Fruit fly (Drosophila melanogaster): ENCODE data around the gene CG14062.

Gene CG14062

dm6 chr3R:28634981-28635930 lies 7.4 kb downstream of the CG14062 start, which contains the start of gene CG10011:
Gene CG10011 (minus strand): TSS chr3R:28635099.
- no peak for TF ChIP-seq noc (tag; optimal IDR thresholded peaks at IDR 0.05)

DNA sequence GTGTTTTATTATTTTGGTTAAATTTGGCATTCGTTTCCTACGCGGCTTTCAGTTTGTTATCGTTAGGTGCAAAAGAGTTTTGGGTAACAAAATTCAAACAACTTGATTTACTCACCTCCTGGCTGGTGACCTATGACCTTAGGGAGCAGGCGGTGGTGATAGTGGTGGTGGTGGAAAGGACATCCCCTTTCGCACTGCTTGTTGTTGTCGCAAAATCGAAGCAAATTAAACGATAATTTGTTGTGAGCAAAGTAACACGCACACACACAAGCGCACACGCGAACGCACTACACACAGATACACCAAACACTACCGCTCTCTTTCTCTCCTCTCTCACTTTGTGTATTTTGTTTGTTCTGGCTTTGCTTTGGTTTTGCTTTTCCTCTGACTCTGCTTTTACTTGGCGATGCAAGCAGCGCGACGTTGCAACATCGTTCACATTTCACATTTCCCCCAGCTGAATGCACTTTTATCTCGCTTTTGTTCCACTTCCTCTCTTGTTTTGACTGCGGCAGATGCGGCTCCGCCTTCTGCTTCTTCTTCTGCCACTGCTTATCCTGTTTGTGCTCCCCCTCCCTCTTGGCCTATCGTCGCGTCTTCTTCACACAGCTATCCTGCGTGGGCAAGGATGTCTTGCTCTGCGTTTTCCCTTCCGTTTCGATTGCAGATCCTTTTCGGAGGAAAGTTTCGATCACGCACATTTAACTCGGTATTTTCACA lies 8.3 kb downstream of the CG14062 start:
- TF ChIP-seq noc (tag; optimal IDR thresholded peaks at IDR 0.05), result no peak

DNA sequence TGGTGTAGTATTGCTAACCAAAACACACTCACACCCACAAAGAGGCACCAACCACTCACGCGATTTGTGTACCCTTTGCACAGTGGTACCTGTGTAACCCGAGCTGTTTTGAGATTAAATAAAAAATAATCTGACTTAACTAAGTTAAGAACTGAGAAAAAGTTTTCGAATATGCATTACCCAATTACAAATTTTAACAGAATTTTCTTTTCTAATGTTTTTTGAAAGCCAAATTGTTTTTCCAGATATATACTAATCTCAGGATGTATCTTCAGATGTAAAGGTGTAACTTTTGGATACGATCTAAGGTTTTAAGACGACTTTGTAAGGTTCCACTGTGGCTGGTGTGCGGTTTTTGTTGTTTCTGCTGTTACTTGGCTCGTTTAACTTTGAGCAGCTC lies 8.9 kb downstream of the CG14062 start:
- no peak for TF ChIP-seq noc (tag; optimal IDR thresholded peaks at IDR 0.05)

dm6 chr3R:28631753-28632152 lies 10.9 kb downstream of the CG14062 start:
- no peak for TF ChIP-seq noc (tag; optimal IDR thresholded peaks at IDR 0.05)

DNA sequence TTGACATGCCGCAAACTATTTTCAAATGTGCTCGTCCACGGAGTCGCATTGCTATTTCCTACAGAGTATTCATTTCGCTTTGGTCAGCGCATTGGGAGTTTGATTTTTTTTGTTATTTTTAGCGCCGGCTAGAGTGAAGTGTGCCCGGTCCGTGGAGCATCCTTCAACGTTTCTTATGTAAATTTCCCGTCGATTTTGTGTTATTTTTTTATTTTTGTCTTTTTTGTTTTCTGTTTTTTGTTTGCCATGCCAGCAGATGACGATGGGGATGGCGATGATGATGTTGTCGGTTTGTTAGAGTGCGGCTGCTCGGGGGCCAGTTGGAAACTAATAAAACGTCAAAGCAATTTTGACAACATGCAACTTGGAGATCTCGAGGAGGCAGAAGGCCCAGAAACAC lies 11.8 kb downstream of the CG14062 start:
- no peak for TF ChIP-seq noc (tag; optimal IDR thresholded peaks at IDR 0.05)

- TF ChIP-seq noc (tag; optimal IDR thresholded peaks at IDR 0.05), result no peak
Measured at dm6 chr3R:28630092-28630491, 12.6 kb downstream of the CG14062 start.

- TF ChIP-seq noc (tag; optimal IDR thresholded peaks at IDR 0.05), result no peak
Measured at dm6 chr3R:28629186-28629979, 13.3 kb downstream of the CG14062 start.

- no peak for TF ChIP-seq noc (tag; optimal IDR thresholded peaks at IDR 0.05)
Measured at dm6 chr3R:28628696-28629095, 14.0 kb downstream of the CG14062 start.

dm6 chr3R:28627267-28627666 lies 15.4 kb downstream of the CG14062 start:
- TF ChIP-seq noc (tag; optimal IDR thresholded peaks at IDR 0.05), result no peak

DNA sequence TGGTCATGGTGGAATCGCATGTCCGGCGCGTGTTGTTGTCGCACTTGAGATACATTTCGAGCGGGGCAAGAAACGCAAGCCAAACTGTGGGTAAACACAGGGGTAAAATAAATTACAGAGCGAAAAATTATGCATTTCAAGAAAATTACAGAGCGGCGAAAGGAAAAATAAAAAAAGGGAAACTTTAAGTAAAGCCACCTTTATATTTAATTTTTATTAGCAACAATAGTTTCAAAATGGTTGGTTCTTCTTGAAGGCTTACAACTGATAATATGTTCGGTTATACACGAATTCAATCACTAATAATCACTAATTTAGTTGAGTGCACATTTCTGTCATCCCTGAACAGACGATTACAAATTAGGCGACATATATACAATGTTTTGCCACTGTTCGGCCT lies 19.1 kb downstream of the CG14062 start:
- TF ChIP-seq noc (tag; optimal IDR thresholded peaks at IDR 0.05), result no peak

- TF ChIP-seq noc (tag; optimal IDR thresholded peaks at IDR 0.05), result no peak
Measured at dm6 chr3R:28623115-28623514, 19.6 kb downstream of the CG14062 start.

DNA sequence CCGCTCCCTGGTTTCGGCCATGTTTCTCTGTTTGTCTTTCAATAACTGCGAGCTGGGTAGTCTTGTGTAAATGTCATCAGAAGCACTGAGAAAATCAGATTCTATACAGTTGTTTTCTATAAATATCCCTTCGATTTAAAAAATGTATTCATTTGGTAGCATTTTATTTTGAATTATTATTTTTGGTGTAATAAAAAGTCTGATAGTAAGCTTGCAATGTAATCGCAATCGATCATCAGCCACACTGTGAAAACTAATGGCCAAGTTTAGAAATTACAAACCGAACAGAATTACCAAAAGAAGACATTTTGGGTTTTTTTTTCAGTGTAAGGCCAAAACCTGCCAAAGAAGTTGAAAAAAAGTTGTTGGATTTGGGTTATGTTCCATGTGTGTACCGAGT lies 21.9 kb downstream of the CG14062 start:
- TF ChIP-seq noc (tag; optimal IDR thresholded peaks at IDR 0.05), result no peak

DNA sequence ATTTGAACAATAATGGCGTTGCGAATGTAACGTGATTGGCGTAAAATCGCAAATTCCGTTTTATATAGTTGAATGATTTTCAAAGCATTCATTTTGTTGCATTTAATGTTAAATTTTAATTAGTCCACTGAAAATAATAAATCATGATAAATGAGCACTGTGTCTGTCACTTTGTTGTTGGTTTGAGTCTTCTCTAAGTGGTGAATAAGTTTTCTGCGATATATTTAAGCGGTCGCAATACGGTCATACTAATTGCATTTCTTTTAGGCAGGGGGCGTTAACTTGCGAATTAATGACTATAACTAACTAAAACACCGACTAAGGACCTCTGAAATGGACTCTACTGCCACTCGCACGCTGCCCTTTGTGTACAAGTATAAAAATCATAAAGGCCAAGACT lies 36.9 kb downstream of the CG14062 start, which contains the start of gene CG9986:
CG9986 (plus strand) TSS at position 245 of the 400 bp plus-strand sequence.
- TF ChIP-seq noc (tag; optimal IDR thresholded peaks at IDR 0.05), result no peak

- no peak for TF ChIP-seq noc (tag; optimal IDR thresholded peaks at IDR 0.05)
Measured at dm6 chr3R:28603561-28603960, 39.1 kb downstream of the CG14062 start.

DNA sequence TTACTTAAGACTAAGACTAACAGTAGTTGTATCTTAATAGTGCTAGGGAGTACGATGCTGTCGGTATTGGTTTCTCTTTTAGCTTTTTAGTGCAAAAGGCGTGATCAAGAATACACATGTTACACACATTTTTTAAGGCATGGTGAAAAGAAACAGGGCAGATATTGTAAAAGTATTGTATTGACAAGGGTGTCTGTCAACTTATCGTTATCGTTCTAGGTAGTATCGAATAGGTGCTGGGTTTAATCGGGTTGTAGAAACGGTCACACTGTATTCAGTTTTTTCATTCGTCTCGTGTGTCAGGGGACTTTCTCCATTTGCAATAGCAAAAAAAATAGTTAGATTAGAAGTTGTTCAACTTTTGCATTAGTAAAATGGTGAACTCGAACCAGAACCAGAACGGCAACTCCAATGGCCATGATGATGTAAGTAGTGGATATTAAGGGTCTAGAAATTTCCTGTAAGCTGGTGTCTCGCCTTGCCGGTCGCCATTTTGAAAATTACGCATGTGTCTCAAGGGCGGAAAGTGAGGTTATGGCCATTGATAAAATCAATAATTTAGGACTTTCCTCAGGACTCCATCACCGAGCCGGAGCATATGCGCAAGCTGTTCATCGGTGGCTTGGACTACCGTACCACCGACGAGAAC lies 42.4 kb downstream of the CG14062 start:
- TF ChIP-seq noc (tag; optimal IDR thresholded peaks at IDR 0.05), result no peak

Measured in whole organism, larva.